Worm (Caenorhabditis elegans) whole organism, L4/young adult: ENCODE data around the gene twk-9.
"Not testable (repeated sequence)": the region's sequence is repeated elsewhere in the genome, so short reads cannot be mapped to it uniquely, and the experiment has no call there.

ENCODE experiments used
- W03F9.2 ChIP-seq: fragments of 150-350 bp; optimal IDR thresholded peaks from 2 replicates; lab custom pipeline; 2014; ENCODE audit warnings: missing biosample characterization, missing genetic modification characterization
- dao-5 ChIP-seq: sonication (generic microtip); optimal IDR thresholded peaks from 2 replicates; lab custom pipeline; 2016; ENCODE audit warnings: missing genotype, missing genetic modification characterization, moderate library complexity, missing compliant biosample characterization
- him-1 ChIP-seq: sonication (generic microtip); optimal IDR thresholded peaks from 2 replicates; lab custom pipeline; 2016; ENCODE audit warnings: missing genotype, missing genetic modification reagents, missing genetic modification characterization, missing compliant biosample characterization

Gene twk-9

ce11 chrIV:9734861-9735260, 41.9 kb downstream of the twk-9 start:
- TF ChIP-seq dao-5 (tag; lab: Kevin White, UChicago): no peak
- TF ChIP-seq W03F9.2 (tag; lab: Kevin White, UChicago): no peak
- TF ChIP-seq him-1 (tag; lab: Kevin White, UChicago): no peak

- TF ChIP-seq dao-5 (tag; lab: Kevin White, UChicago): no peak
- no peak for TF ChIP-seq him-1 (tag; lab: Kevin White, UChicago)
- peak; percentile 21 for TF ChIP-seq W03F9.2 (tag; lab: Kevin White, UChicago)
These were observed 42.8 kb downstream of the twk-9 start for ce11 chrIV:9735750-9736149.

ce11 chrIV:9737204-9737790, 44.3 kb downstream of the twk-9 start, which contains the start of gene cka-1:
TSS of gene cka-1 (minus strand) at chrIV:9737621.
- TF ChIP-seq W03F9.2 (tag; lab: Kevin White, UChicago) (no peak), dao-5 (tag; lab: Kevin White, UChicago) (no peak), him-1 (tag; lab: Kevin White, UChicago) (no peak)

ce11 chrIV:9738194-9738593, 45.2 kb downstream of the twk-9 start, which contains the start of gene C28D4.10:
TSS of gene C28D4.10 (plus strand) at chrIV:9738494.
- TF ChIP-seq W03F9.2 (tag; lab: Kevin White, UChicago): no peak
- TF ChIP-seq dao-5 (tag; lab: Kevin White, UChicago): no peak
- TF ChIP-seq him-1 (tag; lab: Kevin White, UChicago): no peak

ce11 chrIV:9739001-9739400, 46.0 kb downstream of the twk-9 start:
- TF ChIP-seq dao-5 (tag; lab: Kevin White, UChicago) (no peak), W03F9.2 (tag; lab: Kevin White, UChicago) (no peak), him-1 (tag; lab: Kevin White, UChicago) (no peak)

- not testable (repeated sequence) for TF ChIP-seq dao-5, W03F9.2, him-1 (tag; lab: Kevin White, UChicago)
These were observed 48.0 kb downstream of the twk-9 start, which contains the start of gene gln-6 for ce11 chrIV:9740851-9741549. TSS of gene gln-6 (minus strand) at chrIV:9740901.

ce11 chrIV:9742883-9743282, 49.9 kb downstream of the twk-9 start, which contains the start of gene C28D4.7:
TSS of gene C28D4.7 (minus strand) at chrIV:9743147.
- TF ChIP-seq him-1 (tag; lab: Kevin White, UChicago) (no peak), dao-5 (tag; lab: Kevin White, UChicago) (no peak), W03F9.2 (tag; lab: Kevin White, UChicago) (no peak)

- TF ChIP-seq W03F9.2 (tag; lab: Kevin White, UChicago) (no peak), him-1 (tag; lab: Kevin White, UChicago) (no peak), dao-5 (tag; lab: Kevin White, UChicago) (no peak)
These were observed 51.9 kb downstream of the twk-9 start, which contains the start of gene C28D4.4 for ce11 chrIV:9744905-9745304. TSS of gene C28D4.4 (minus strand) at chrIV:9745005.
